Fruit fly (Drosophila melanogaster): Measurements from ENCODE around the gene CG18508.

dm6 chrX:3172217-3172616 is 723 bp downstream of the CG18508 start:
- TF ChIP-seq h (optimal IDR thresholded peaks at IDR 0.05), result no peak
- no peak for TF ChIP-seq Myc (optimal IDR thresholded peaks at IDR 0.05)
- no peak for TF ChIP-seq ttk (optimal IDR thresholded peaks at IDR 0.05)
- TF ChIP-seq psq (optimal IDR thresholded peaks at IDR 0.05), result no peak
- no peak for TF ChIP-seq Sin3A (optimal IDR thresholded peaks at IDR 0.05)
- TF ChIP-seq insv (optimal IDR thresholded peaks at IDR 0.05), result no peak

Data from Kc167 (cell line).